Worm (Caenorhabditis elegans): Measurements from ENCODE around the gene Y55B1AR.2.

The Y55B1AR.2 gene

DNA sequence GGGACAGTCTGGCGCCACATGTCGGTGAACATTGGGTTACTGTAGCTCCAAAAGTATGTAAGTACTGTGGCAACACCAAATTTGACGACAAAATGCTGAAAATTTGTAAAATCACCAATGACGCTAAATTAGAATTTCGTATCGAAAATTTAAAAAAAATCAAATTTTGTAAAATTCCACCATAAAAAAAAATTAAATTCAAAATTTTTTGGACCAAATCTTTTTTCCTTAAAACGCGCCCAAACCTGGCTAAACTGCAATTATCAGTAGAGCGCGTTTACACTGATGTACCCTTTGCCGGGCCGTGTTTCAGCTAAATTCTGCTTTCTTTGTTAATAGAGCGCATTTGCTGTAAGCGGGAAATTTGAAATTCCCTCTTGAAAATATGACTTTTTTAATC, 32.8 kb upstream of the Y55B1AR.2 start, which contains the start of gene T19C3.6:
TSS of gene T19C3.6 (minus strand) at position 101 of the 400 bp plus-strand sequence.
- TF ChIP-seq ceh-39 (tag; optimal IDR thresholded peaks at IDR 0.05) (no peak), flh-1 (GFP tag; optimal IDR thresholded peaks at IDR 0.05) (no peak), blmp-1 (tag; optimal IDR thresholded peaks at IDR 0.05) (no peak), nhr-237 (tag; optimal IDR thresholded peaks at IDR 0.05) (no peak), tbx-8 (GFP tag; optimal IDR thresholded peaks at IDR 0.05) (no peak), bed-3 (GFP tag; optimal IDR thresholded peaks at IDR 0.05) (no peak), ztf-11 (tag; optimal IDR thresholded peaks at IDR 0.05) (no peak), unc-39 (tag; optimal IDR thresholded peaks at IDR 0.05) (no peak), lsy-2 (tag; optimal IDR thresholded peaks at IDR 0.05) (no peak), pha-4 (tag; optimal IDR thresholded peaks at IDR 0.05) (no peak), unc-120 (tag; optimal IDR thresholded peaks at IDR 0.05; ENCODE audit: poor library complexity, severe bottlenecking) (no peak), lin-32 (GFP tag; optimal IDR thresholded peaks at IDR 0.05) (no peak)

DNA sequence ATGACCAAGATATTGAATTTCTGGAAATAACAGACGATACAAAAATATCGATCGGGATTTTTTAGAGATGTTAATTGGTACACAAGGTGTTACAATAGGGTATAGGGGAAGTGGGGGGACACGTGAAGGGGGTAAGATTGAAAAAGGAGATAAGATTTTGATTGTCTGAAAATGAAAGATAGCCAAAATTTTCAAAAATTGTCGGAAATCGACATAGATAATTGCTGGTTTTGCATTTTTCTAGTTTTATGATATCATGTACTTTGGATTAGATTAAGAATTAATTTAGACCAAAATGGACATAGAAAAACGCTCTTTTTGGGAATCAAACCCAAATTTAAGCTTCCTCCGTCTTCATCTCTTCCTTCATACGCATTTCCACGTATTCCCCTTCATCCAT, 29.3 kb upstream of the Y55B1AR.2 start, which contains the start of gene T19C3.5:
TSS of gene T19C3.5 (minus strand) at position 101 of the 400 bp plus-strand sequence.
- TF ChIP-seq sem-2 (GFP tag; optimal IDR thresholded peaks at IDR 0.05): no peak
- TF ChIP-seq blmp-1 (tag; optimal IDR thresholded peaks at IDR 0.05): no peak
- TF ChIP-seq ceh-43 (GFP tag; optimal IDR thresholded peaks at IDR 0.05): no peak
- TF ChIP-seq ces-1 (GFP tag; optimal IDR thresholded peaks at IDR 0.05): no peak
- TF ChIP-seq unc-62 (GFP tag; optimal IDR thresholded peaks at IDR 0.05): no peak

DNA sequence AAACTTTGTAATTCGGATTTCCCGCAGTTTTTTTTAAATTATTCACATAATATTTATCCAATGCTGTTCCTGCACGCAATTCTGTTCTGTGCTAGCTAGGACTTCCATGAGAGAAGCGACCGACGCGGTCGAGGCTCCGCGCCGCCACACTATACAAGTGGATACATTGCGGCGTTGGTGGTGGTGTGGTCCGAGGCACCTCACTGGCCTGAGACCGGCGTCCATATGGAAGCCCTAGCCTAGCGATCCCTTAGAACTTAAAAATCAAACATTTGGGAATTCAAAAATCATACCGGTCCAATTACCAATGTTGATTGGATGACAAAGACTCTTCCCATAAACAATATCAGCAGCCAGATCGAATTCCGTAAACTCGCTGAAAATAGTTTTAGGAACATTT, 27.5 kb upstream of the Y55B1AR.2 start:
- no peak for TF ChIP-seq ceh-43 (GFP tag; optimal IDR thresholded peaks at IDR 0.05)
- TF ChIP-seq zip-8 (tag; optimal IDR thresholded peaks at IDR 0.05): no peak
- no peak for TF ChIP-seq flh-1 (GFP tag; optimal IDR thresholded peaks at IDR 0.05)
- TF ChIP-seq pha-4 (tag; optimal IDR thresholded peaks at IDR 0.05): no peak
- no peak for TF ChIP-seq ceh-39 (tag; optimal IDR thresholded peaks at IDR 0.05)
- no peak for TF ChIP-seq lsy-2 (tag; optimal IDR thresholded peaks at IDR 0.05)
- TF ChIP-seq unc-120 (tag; optimal IDR thresholded peaks at IDR 0.05; ENCODE audit: poor library complexity, severe bottlenecking): no peak
- TF ChIP-seq ceh-83 (GFP tag; optimal IDR thresholded peaks at IDR 0.05): no peak
- TF ChIP-seq nhr-237 (tag; optimal IDR thresholded peaks at IDR 0.05): no peak
- TF ChIP-seq nhr-28 (tag; optimal IDR thresholded peaks at IDR 0.05): no peak
- no peak for TF ChIP-seq M03D4.4 (tag; optimal IDR thresholded peaks at IDR 0.05)
- TF ChIP-seq snpc-4 (tag; optimal IDR thresholded peaks at IDR 0.05): no peak
- no peak for TF ChIP-seq ham-2 (GFP tag; optimal IDR thresholded peaks at IDR 0.05)

DNA sequence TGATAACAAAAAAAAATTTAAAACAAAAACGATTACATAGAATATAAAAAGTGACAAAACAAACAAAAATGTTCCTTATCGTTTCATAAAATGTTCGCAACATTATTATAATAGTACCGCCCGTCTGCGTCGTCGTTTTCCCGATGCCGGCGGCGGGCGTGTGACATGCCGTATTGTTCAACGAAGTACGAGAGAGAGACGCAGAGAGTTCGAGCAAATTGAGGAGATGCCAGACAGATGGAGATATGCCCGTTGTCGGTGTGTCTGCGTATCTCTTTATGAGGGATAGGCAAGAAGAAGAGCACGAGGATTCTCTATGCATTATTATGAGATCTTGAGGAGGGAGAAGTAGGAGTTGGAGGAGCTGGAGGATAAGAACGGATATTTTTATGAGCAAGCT, 25.2 kb upstream of the Y55B1AR.2 start:
- TF ChIP-seq nhr-12 (tag; optimal IDR thresholded peaks at IDR 0.05) (no peak), mab-5 (tag; optimal IDR thresholded peaks at IDR 0.05) (peak; percentile 80), sem-2 (GFP tag; optimal IDR thresholded peaks at IDR 0.05) (no peak), drap-1 (GFP tag; optimal IDR thresholded peaks at IDR 0.05) (peak; percentile 53), nhr-2 (tag; optimal IDR thresholded peaks at IDR 0.05) (peak; percentile 41), mls-2 (tag; optimal IDR thresholded peaks at IDR 0.05) (peak; percentile 17), snpc-4 (tag; optimal IDR thresholded peaks at IDR 0.05) (no peak), tbx-8 (GFP tag; optimal IDR thresholded peaks at IDR 0.05) (peak; percentile 9), unc-62 (GFP tag; optimal IDR thresholded peaks at IDR 0.05) (peak; percentile 88), bed-3 (GFP tag; optimal IDR thresholded peaks at IDR 0.05) (no peak), lsy-2 (tag; optimal IDR thresholded peaks at IDR 0.05) (peak; percentile 40), ztf-11 (tag; optimal IDR thresholded peaks at IDR 0.05) (peak; percentile 35), nhr-76 (tag; optimal IDR thresholded peaks at IDR 0.05) (no peak), ceh-83 (GFP tag; optimal IDR thresholded peaks at IDR 0.05) (no peak), lin-32 (GFP tag; optimal IDR thresholded peaks at IDR 0.05) (peak; percentile 15), M03D4.4 (tag; optimal IDR thresholded peaks at IDR 0.05) (peak; percentile 40), nhr-28 (tag; optimal IDR thresholded peaks at IDR 0.05) (no peak), unc-39 (tag; optimal IDR thresholded peaks at IDR 0.05) (no peak), ham-2 (GFP tag; optimal IDR thresholded peaks at IDR 0.05) (peak; percentile 24), ceh-43 (GFP tag; optimal IDR thresholded peaks at IDR 0.05) (no peak), lin-13 (tag; optimal IDR thresholded peaks at IDR 0.05) (peak; percentile 16), zip-8 (tag; optimal IDR thresholded peaks at IDR 0.05) (no peak), elt-1 (tag; optimal IDR thresholded peaks at IDR 0.05; ENCODE audit: borderline replicate concordance, insufficient read depth) (no peak), elt-3 (tag; optimal IDR thresholded peaks at IDR 0.05) (peak; percentile 72), unc-120 (tag; optimal IDR thresholded peaks at IDR 0.05; ENCODE audit: poor library complexity, severe bottlenecking) (peak; percentile 99), cnd-1 (tag; optimal IDR thresholded peaks at IDR 0.05) (peak; percentile 63), sptf-1 (tag; optimal IDR thresholded peaks at IDR 0.05) (peak; percentile 59), ces-1 (GFP tag; optimal IDR thresholded peaks at IDR 0.05) (peak; percentile 91), hlh-1 (tag; optimal IDR thresholded peaks at IDR 0.05) (peak; percentile 63), nhr-237 (tag; optimal IDR thresholded peaks at IDR 0.05) (peak; percentile 84), mep-1 (tag; optimal IDR thresholded peaks at IDR 0.05) (peak; percentile 79), flh-1 (GFP tag; optimal IDR thresholded peaks at IDR 0.05) (no peak), blmp-1 (tag; optimal IDR thresholded peaks at IDR 0.05) (no peak), ceh-39 (tag; optimal IDR thresholded peaks at IDR 0.05) (peak; percentile 51), pha-4 (tag; optimal IDR thresholded peaks at IDR 0.05) (peak; percentile 95)
